Worm (Caenorhabditis elegans) whole organism, mixed stage, embryonic: ENCODE results near the gene EGAP4.1.

Experiments
- ceh-43 ChIP-seq: fragments of 200-800 bp; sonication (Bioruptor generic); optimal IDR thresholded peaks from 2 replicates; lab custom pipeline; 2018; ENCODE audit warnings: mild to moderate bottlenecking, missing genetic modification characterization, moderate library complexity, missing compliant biosample characterization
- elt-1 ChIP-seq: sonication (generic microtip); optimal IDR thresholded peaks from 2 replicates; lab custom pipeline; 2017; ENCODE audit warnings: missing genetic modification characterization, mild to moderate bottlenecking, missing compliant biosample characterization, antibody characterized with exemption, moderate library complexity, borderline replicate concordance; ENCODE audit not compliant: insufficient read depth
- lsy-2 ChIP-seq: fragments of 150-350 bp; optimal IDR thresholded peaks from 2 replicates; lab custom pipeline; 2014; ENCODE audit warnings: missing biosample characterization, missing genetic modification characterization
- nhr-12 ChIP-seq: fragments of 150-350 bp; optimal IDR thresholded peaks from 2 replicates; lab custom pipeline; 2014; ENCODE audit warnings: missing biosample characterization, missing genetic modification characterization
- nhr-237 ChIP-seq: fragments of 150-350 bp; optimal IDR thresholded peaks from 2 replicates; lab custom pipeline; 2014; ENCODE audit warnings: missing biosample characterization, missing genetic modification characterization
- sem-2 ChIP-seq: fragments of 200-800 bp; sonication (Bioruptor generic); optimal IDR thresholded peaks from 2 replicates; lab custom pipeline; 2018; ENCODE audit warnings: mild to moderate bottlenecking, missing genetic modification characterization, missing compliant biosample characterization
- snpc-4 ChIP-seq: fragments of 150-350 bp; optimal IDR thresholded peaks from 2 replicates; lab custom pipeline; 2014; ENCODE audit warnings: missing biosample characterization, missing genetic modification characterization
- unc-120 ChIP-seq: sonication (generic microtip); optimal IDR thresholded peaks from 2 replicates; lab custom pipeline; 2017; ENCODE audit warnings: missing genetic modification characterization, missing compliant biosample characterization; ENCODE audit not compliant: poor library complexity, severe bottlenecking
- unc-62 ChIP-seq: fragments of 150-350 bp; optimal IDR thresholded peaks from 2 replicates; lab custom pipeline; 2014; ENCODE audit warnings: missing biosample characterization, missing genetic modification reagents, missing genetic modification characterization
- ztf-11 ChIP-seq: fragments of 150-350 bp; optimal IDR thresholded peaks from 2 replicates; lab custom pipeline; 2014; ENCODE audit warnings: missing biosample characterization, missing genetic modification characterization

- TF ChIP-seq unc-62 (GFP tag; lab: Kevin White, UChicago), result no peak
- TF ChIP-seq sem-2 (GFP tag; lab: Kevin White, UChicago), result no peak
- no peak for TF ChIP-seq snpc-4 (tag; lab: Kevin White, UChicago)
- TF ChIP-seq ztf-11, result no peak
- no peak for TF ChIP-seq nhr-12
- TF ChIP-seq elt-1 (tag; lab: Kevin White, UChicago), result no peak
- TF ChIP-seq unc-120 (tag; lab: Kevin White, UChicago), result no peak
- TF ChIP-seq nhr-237 (tag; lab: Kevin White, UChicago), result no peak
- no peak for TF ChIP-seq lsy-2 (tag; lab: Kevin White, UChicago)
- no peak for TF ChIP-seq ceh-43
These were observed 12.2 kb upstream of the EGAP4.1 start, which contains the start of gene M02D8.2 for ce11 chrX:8739373-8739772.
